Worm (Caenorhabditis elegans): ENCODE measurements around the gene gldi-11.
A peak's percentile ranks its signal among the peaks of the same experiment; 100 is the strongest.
"Not testable (repeated sequence)": the region's sequence is repeated elsewhere in the genome, so short reads cannot be mapped to it uniquely, and the experiment has no call there.

Gene gldi-11

ce11 chrII:4904277-4904676 is 41.3 kb downstream of the gldi-11 start (continued):
- TF ChIP-seq R02D3.7 (tag; optimal IDR thresholded peaks at IDR 0.05): no peak
- no peak for TF ChIP-seq peb-1 (tag; optimal IDR thresholded peaks at IDR 0.05)
- no peak for TF ChIP-seq nhr-77 (tag; optimal IDR thresholded peaks at IDR 0.05)
- TF ChIP-seq nhr-6 (tag; optimal IDR thresholded peaks at IDR 0.05): peak; percentile 6
- peak; percentile 43 for TF ChIP-seq sem-4 (tag; optimal IDR thresholded peaks at IDR 0.05)
- TF ChIP-seq nhr-12 (tag; optimal IDR thresholded peaks at IDR 0.05): no peak
- no peak for TF ChIP-seq ceh-82 (tag; optimal IDR thresholded peaks at IDR 0.05)
- no peak for TF ChIP-seq egl-27 (tag; optimal IDR thresholded peaks at IDR 0.05)
- TF ChIP-seq aly-2 (tag; optimal IDR thresholded peaks at IDR 0.05): no peak
- peak; percentile 41 for TF ChIP-seq lin-11 (tag; optimal IDR thresholded peaks at IDR 0.05)
- TF ChIP-seq alr-1 (tag; optimal IDR thresholded peaks at IDR 0.05): no peak
- TF ChIP-seq ZK546.5 (tag; optimal IDR thresholded peaks at IDR 0.05): no peak
- TF ChIP-seq snpc-4 (tag; optimal IDR thresholded peaks at IDR 0.05): peak; percentile 64

- TF ChIP-seq snpc-4, nhr-21, zag-1 (tag; optimal IDR thresholded peaks at IDR 0.05): not testable (repeated sequence)
Measured at ce11 chrII:4903696-4904095, 41.9 kb downstream of the gldi-11 start, which contains the start of gene sgt-1. sgt-1 (minus strand) TSS chrII:4903796.

- TF ChIP-seq ama-1 (optimal IDR thresholded peaks at IDR 0.05) (peak; percentile 62), unc-55 (GFP tag; optimal IDR thresholded peaks at IDR 0.05) (peak; percentile 70), crh-2 (tag; optimal IDR thresholded peaks at IDR 0.05) (peak; percentile 72), unc-62 (GFP tag; optimal IDR thresholded peaks at IDR 0.05) (no peak), elt-3 (tag; optimal IDR thresholded peaks at IDR 0.05) (no peak), C34F6.9 (tag; optimal IDR thresholded peaks at IDR 0.05) (peak; percentile 67), lsy-2 (tag; optimal IDR thresholded peaks at IDR 0.05) (peak in 1 of 2 experiments; percentile 74), gmeb-1 (tag; optimal IDR thresholded peaks at IDR 0.05) (peak; percentile 15), unc-39 (tag; optimal IDR thresholded peaks at IDR 0.05) (no peak), nhr-129 (tag; optimal IDR thresholded peaks at IDR 0.05) (peak; percentile 2), ztf-4 (tag; optimal IDR thresholded peaks at IDR 0.05) (peak; percentile 82), lin-13 (GFP tag; optimal IDR thresholded peaks at IDR 0.05) (peak; percentile 16)
Measured at ce11 chrII:4902035-4902434, 43.6 kb downstream of the gldi-11 start, which contains the start of gene R05F9.9. R05F9.9 (minus strand) TSS chrII:4902100.

ce11 chrII:4898529-4898928 is 47.1 kb downstream of the gldi-11 start, which contains the start of gene msp-32:
msp-32 (plus strand) TSS chrII:4898829.
- TF ChIP-seq snpc-4, zag-1, nhr-129 (tag; optimal IDR thresholded peaks at IDR 0.05): not testable (repeated sequence)
